Worm (Caenorhabditis elegans) whole organism, mixed stage, embryonic: ENCODE measurements around the gene hex-3.

Source experiments
- blmp-1 ChIP-seq: fragments of 150-350 bp; optimal IDR thresholded peaks from 2 replicates; lab custom pipeline; 2014; ENCODE audit warnings: missing biosample characterization, missing genetic modification characterization
- elt-1 ChIP-seq: sonication (generic microtip); optimal IDR thresholded peaks from 2 replicates; lab custom pipeline; 2017; ENCODE audit warnings: missing genetic modification characterization, mild to moderate bottlenecking, missing compliant biosample characterization, antibody characterized with exemption, moderate library complexity, borderline replicate concordance; ENCODE audit not compliant: insufficient read depth
- elt-3 ChIP-seq: fragments of 150-350 bp; optimal IDR thresholded peaks from 2 replicates; lab custom pipeline; 2014; ENCODE audit warnings: missing biosample characterization, missing genetic modification characterization
- ham-2 ChIP-seq: fragments of 200-800 bp; sonication (Bioruptor generic); optimal IDR thresholded peaks from 2 replicates; lab custom pipeline; 2018; ENCODE audit warnings: mild to moderate bottlenecking, missing genetic modification characterization, missing compliant biosample characterization
- lin-13 ChIP-seq: fragments of 150-350 bp; optimal IDR thresholded peaks from 2 replicates; lab custom pipeline; 2014; ENCODE audit warnings: missing biosample characterization, missing genetic modification characterization
- mab-5 ChIP-seq: fragments of 150-350 bp; optimal IDR thresholded peaks from 2 replicates; lab custom pipeline; 2014; ENCODE audit warnings: missing biosample characterization, missing genetic modification characterization
- mls-2 ChIP-seq: sonication (generic microtip); optimal IDR thresholded peaks from 2 replicates; lab custom pipeline; 2016; ENCODE audit warnings: mild to moderate bottlenecking, missing genetic modification characterization, moderate library complexity, missing compliant biosample characterization
- nhr-12 ChIP-seq: fragments of 150-350 bp; optimal IDR thresholded peaks from 2 replicates; lab custom pipeline; 2014; ENCODE audit warnings: missing biosample characterization, missing genetic modification characterization
- nhr-237 ChIP-seq: fragments of 150-350 bp; optimal IDR thresholded peaks from 2 replicates; lab custom pipeline; 2014; ENCODE audit warnings: missing biosample characterization, missing genetic modification characterization
- nhr-28 ChIP-seq: fragments of 150-350 bp; optimal IDR thresholded peaks from 2 replicates; lab custom pipeline; 2014; ENCODE audit warnings: missing biosample characterization, missing genetic modification characterization
- pha-4 ChIP-seq: fragments of 150-350 bp; optimal IDR thresholded peaks from 2 replicates; lab custom pipeline; 2018; ENCODE audit warnings: missing biosample characterization, missing genetic modification reagents, missing genetic modification characterization
- sptf-1 ChIP-seq: sonication (generic microtip); optimal IDR thresholded peaks from 2 replicates; lab custom pipeline; 2017; ENCODE audit warnings: mild to moderate bottlenecking, missing genetic modification characterization, moderate library complexity, missing compliant biosample characterization
- unc-39 ChIP-seq: fragments of 150-350 bp; optimal IDR thresholded peaks from 2 replicates; lab custom pipeline; 2014; ENCODE audit warnings: missing biosample characterization, missing genetic modification characterization
- unc-62 ChIP-seq: fragments of 150-350 bp; optimal IDR thresholded peaks from 2 replicates; lab custom pipeline; 2014; ENCODE audit warnings: missing biosample characterization, missing genetic modification reagents, missing genetic modification characterization

DNA sequence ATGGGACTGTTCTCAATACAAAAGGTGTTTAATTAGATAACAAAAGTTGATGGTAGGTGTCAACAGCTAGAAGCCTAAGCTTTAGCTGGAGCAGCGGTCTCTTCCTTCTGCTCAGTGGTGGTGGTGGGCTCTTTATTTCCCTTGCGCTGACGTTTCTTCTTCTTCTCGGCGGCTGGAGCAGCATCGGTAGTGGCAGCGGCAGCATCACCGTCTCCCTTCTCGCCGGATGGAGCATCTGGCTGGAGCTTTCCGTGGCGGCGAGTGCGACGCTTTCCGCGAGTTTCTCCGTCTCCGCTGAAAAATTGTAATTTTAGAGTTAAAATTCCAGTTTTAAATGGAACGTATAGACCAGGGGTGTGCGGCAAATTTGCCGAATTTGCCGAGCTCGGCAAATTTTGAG, 18.1 kb downstream of the hex-3 start:
- TF ChIP-seq elt-3 (tag; lab: Kevin White, UChicago), result no peak
- TF ChIP-seq mab-5 (tag; lab: Kevin White, UChicago), result no peak
- no peak for TF ChIP-seq ham-2 (GFP tag; lab: Kevin White, UChicago)
- no peak for TF ChIP-seq mls-2 (tag; lab: Kevin White, UChicago)
- no peak for TF ChIP-seq sptf-1 (tag; lab: Kevin White, UChicago)
- TF ChIP-seq nhr-12 (tag; lab: Kevin White, UChicago), result no peak
- TF ChIP-seq blmp-1, result no peak
- no peak for TF ChIP-seq nhr-237 (tag; lab: Kevin White, UChicago)
- no peak for TF ChIP-seq unc-62
- no peak for TF ChIP-seq unc-39 (tag; lab: Kevin White, UChicago)
- TF ChIP-seq pha-4 (tag; lab: Kevin White, UChicago), result no peak
- TF ChIP-seq elt-1 (tag; lab: Kevin White, UChicago), result no peak
- no peak for TF ChIP-seq lin-13
- TF ChIP-seq nhr-28 (tag; lab: Kevin White, UChicago), result no peak
